Fruit fly (Drosophila melanogaster): ENCODE data around the gene NimA.

DNA sequence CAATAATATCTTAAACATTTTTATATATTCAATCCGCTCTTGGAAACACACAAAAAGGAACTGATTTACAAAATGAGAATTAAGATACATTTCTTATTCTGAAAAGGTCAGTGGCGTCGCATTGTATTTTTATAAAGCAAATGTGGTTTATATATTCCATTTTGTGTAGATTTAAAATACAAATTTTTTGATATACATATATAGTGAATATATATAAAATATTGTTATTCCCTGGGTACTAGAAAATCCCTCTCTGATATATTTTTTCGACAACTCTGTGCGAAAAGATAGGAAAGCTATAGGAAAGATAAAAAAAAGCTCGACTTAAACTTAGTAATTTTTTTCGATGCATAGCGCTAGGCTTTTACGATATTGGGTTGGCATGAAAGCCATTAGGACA, 26.0 kb upstream of the NimA start, which contains the start of gene CG42711:
- TF ChIP-seq CG11617 (GFP tag; optimal IDR thresholded peaks at IDR 0.05) = no peak
- no peak for TF ChIP-seq cnc (optimal IDR thresholded peaks at IDR 0.05)
- no peak for TF ChIP-seq Crg-1 (GFP tag; optimal IDR thresholded peaks at IDR 0.05)
- no peak for TF ChIP-seq Clk (GFP tag; optimal IDR thresholded peaks at IDR 0.05)
- no peak for TF ChIP-seq Mnt (GFP tag; optimal IDR thresholded peaks at IDR 0.05)
